Worm (Caenorhabditis elegans): ENCODE measurements around the gene irld-48.
A peak's percentile ranks its signal among the peaks of the same experiment; 100 is the strongest.

irld-48 gene

ce11 chrII:2955656-2956115 lies at the start of gene irld-48:
TSS of gene irld-48 (plus strand) at chrII:2956065.
- no peak for TF ChIP-seq sem-4 (tag; optimal IDR thresholded peaks at IDR 0.05)
- no peak for TF ChIP-seq ama-1 (optimal IDR thresholded peaks at IDR 0.05)
- TF ChIP-seq unc-62 (GFP tag; optimal IDR thresholded peaks at IDR 0.05): no peak
- TF ChIP-seq aly-2 (tag; optimal IDR thresholded peaks at IDR 0.05): no peak
- TF ChIP-seq lin-39 (tag; optimal IDR thresholded peaks at IDR 0.05): no peak
- no peak for TF ChIP-seq mab-5 (tag; optimal IDR thresholded peaks at IDR 0.05)
- TF ChIP-seq R02D3.7 (tag; optimal IDR thresholded peaks at IDR 0.05): no peak
- no peak for TF ChIP-seq sma-3 (GFP tag; optimal IDR thresholded peaks at IDR 0.05)

ce11 chrII:2913505-2913904 lies 42.4 kb upstream of the irld-48 start, which contains the start of gene ubc-15:
TSS of gene ubc-15 (minus strand) at chrII:2913605.
- TF ChIP-seq unc-55 (GFP tag; optimal IDR thresholded peaks at IDR 0.05): peak; percentile 5
- TF ChIP-seq peb-1 (tag; optimal IDR thresholded peaks at IDR 0.05): no peak

DNA sequence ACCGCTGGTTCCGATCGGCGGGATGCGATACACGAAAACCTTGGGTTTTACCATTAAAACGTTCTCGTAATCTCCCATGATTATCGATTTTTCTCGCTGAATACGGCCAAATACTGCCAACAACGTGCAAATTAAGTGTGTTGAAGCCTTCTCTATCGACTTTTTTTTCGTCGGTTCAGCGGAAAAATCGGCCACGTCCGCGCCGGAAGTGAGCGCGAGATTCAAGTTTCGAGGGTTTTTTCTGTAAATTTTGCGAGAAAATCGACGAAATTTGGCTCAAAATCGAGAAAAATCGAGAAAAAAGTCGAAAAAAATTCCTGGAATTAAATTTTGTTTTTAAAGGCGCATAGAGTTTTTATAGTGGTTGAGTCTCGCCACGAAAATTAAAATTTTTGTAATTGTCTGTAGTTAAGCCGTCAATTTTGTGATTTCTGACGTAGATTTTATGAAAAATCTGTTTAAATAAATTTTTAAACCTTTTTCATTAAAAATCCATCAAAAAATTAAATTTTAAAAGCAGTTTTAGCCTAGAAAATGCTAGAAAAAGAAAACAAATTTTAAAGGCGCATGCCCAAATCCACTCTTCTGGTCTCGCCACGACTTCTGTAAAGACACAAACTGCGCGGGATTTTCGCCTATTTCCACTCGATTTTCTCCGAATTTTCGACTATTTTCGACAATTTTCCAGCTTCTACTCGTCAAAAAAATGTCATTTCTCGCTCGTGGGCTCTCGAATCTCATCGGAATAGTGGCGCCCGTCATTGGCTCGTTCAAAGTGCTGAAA lies 36.6 kb upstream of the irld-48 start, which contains the start of the genes ncap-1 and Y110A2AR.1:
Gene ncap-1, minus strand, starts transcription at position 241 of the 784 bp plus-strand sequence.
Gene Y110A2AR.1, plus strand, starts transcription at position 637 of the 784 bp plus-strand sequence.
- peak in 1 of 2 experiments; percentile 25 for TF ChIP-seq lsy-2 (tag; optimal IDR thresholded peaks at IDR 0.05)
- peak; percentile 34 for TF ChIP-seq unc-55 (GFP tag; optimal IDR thresholded peaks at IDR 0.05)
- TF ChIP-seq zag-1 (tag; optimal IDR thresholded peaks at IDR 0.05): no peak
- peak; percentile 19 for TF ChIP-seq C34F6.9 (tag; optimal IDR thresholded peaks at IDR 0.05)
- TF ChIP-seq gmeb-1 (tag; optimal IDR thresholded peaks at IDR 0.05): peak; percentile 27

DNA sequence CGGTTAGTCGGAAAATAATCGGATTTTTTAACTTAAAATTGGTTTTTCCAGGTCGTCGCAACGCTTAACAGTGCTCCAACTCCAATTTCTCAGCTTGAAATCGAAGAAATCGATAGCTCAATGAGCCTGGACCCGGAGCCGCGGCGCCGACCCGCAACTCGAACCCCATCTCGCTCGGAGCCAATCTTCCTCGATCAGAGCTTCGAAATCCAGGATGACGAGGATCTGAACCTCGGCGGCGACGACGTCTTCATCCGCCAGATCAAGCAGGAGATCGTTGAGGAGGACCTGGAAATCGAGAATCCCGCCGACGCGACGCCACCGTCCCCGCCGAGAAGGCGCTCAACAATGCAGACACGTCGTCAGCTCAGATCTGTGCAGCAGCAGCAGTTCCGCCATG lies 35.6 kb upstream of the irld-48 start:
- TF ChIP-seq mdl-1 (tag; optimal IDR thresholded peaks at IDR 0.05): no peak
- no peak for TF ChIP-seq R02D3.7 (tag; optimal IDR thresholded peaks at IDR 0.05)
- no peak for TF ChIP-seq ceh-82 (tag; optimal IDR thresholded peaks at IDR 0.05)
- no peak for TF ChIP-seq snpc-4 (tag; optimal IDR thresholded peaks at IDR 0.05)
- TF ChIP-seq unc-39 (tag; optimal IDR thresholded peaks at IDR 0.05): no peak
- no peak for TF ChIP-seq nhr-23 (tag; optimal IDR thresholded peaks at IDR 0.05)
- TF ChIP-seq fos-1 (tag; optimal IDR thresholded peaks at IDR 0.05): no peak
- TF ChIP-seq lsy-2 (tag; optimal IDR thresholded peaks at IDR 0.05): no peak
- TF ChIP-seq aly-2 (tag; optimal IDR thresholded peaks at IDR 0.05): no peak

ce11 chrII:2920817-2921458 lies 34.9 kb upstream of the irld-48 start:
- TF ChIP-seq lin-13 (GFP tag; optimal IDR thresholded peaks at IDR 0.05): peak; percentile 1
- TF ChIP-seq egl-27 (tag; optimal IDR thresholded peaks at IDR 0.05): no peak
- TF ChIP-seq crh-2 (tag; optimal IDR thresholded peaks at IDR 0.05): peak; percentile 28
- peak; percentile 26 to 62 for TF ChIP-seq lsy-2 (tag; optimal IDR thresholded peaks at IDR 0.05)
- TF ChIP-seq sma-3 (GFP tag; optimal IDR thresholded peaks at IDR 0.05): peak; percentile 15
- peak; percentile 35 for TF ChIP-seq nhr-25 (tag; optimal IDR thresholded peaks at IDR 0.05)
- peak; percentile 64 for TF ChIP-seq unc-55 (GFP tag; optimal IDR thresholded peaks at IDR 0.05)
- no peak for TF ChIP-seq dmd-4 (tag; optimal IDR thresholded peaks at IDR 0.05)
- peak; percentile 48 for TF ChIP-seq nhr-129 (tag; optimal IDR thresholded peaks at IDR 0.05)
- TF ChIP-seq gmeb-1 (tag; optimal IDR thresholded peaks at IDR 0.05): peak; percentile 27
- TF ChIP-seq sma-9 (GFP tag; optimal IDR thresholded peaks at IDR 0.05): peak; percentile 52
- TF ChIP-seq sma-9 (tag; optimal IDR thresholded peaks at IDR 0.05): no peak
- no peak for TF ChIP-seq peb-1 (tag; optimal IDR thresholded peaks at IDR 0.05)
- peak; percentile 70 to 82 for TF ChIP-seq mdl-1 (tag; optimal IDR thresholded peaks at IDR 0.05)
- peak; percentile 61 for TF ChIP-seq fos-1 (tag; optimal IDR thresholded peaks at IDR 0.05)
- TF ChIP-seq C34F6.9 (tag; optimal IDR thresholded peaks at IDR 0.05): peak; percentile 80
- no peak for TF ChIP-seq unc-62 (GFP tag; optimal IDR thresholded peaks at IDR 0.05)
- peak; percentile 7 for TF ChIP-seq F13H6.1 (tag; optimal IDR thresholded peaks at IDR 0.05)
- peak; percentile 6 for TF ChIP-seq lin-11 (tag; optimal IDR thresholded peaks at IDR 0.05)
- no peak for TF ChIP-seq nhr-12 (tag; optimal IDR thresholded peaks at IDR 0.05)
